Worm (Caenorhabditis elegans) whole organism, L1 larva: ENCODE results near the gene F47E1.4.

Source experiments
- C04F5.9 ChIP-seq: sonication (generic microtip); optimal IDR thresholded peaks from 2 replicates; lab custom pipeline; 2016; ENCODE audit warnings: missing genetic modification characterization, missing compliant biosample characterization
- C16A3.4 ChIP-seq: fragments of 150-350 bp; optimal IDR thresholded peaks from 2 replicates; lab custom pipeline; 2014; ENCODE audit warnings: missing biosample characterization, missing genetic modification characterization
- C34B4.2 ChIP-seq: sonication (generic microtip); optimal IDR thresholded peaks from 2 replicates; lab custom pipeline; 2017; ENCODE audit warnings: mild to moderate bottlenecking, missing genetic modification characterization, missing compliant biosample characterization
- F16B12.6 ChIP-seq: fragments of 150-350 bp; optimal IDR thresholded peaks from 2 replicates; lab custom pipeline; 2014; ENCODE audit warnings: missing biosample characterization, missing genetic modification characterization
- aha-1 ChIP-seq: fragments of 150-350 bp; optimal IDR thresholded peaks from 2 replicates; lab custom pipeline; 2014; ENCODE audit warnings: missing biosample characterization, missing genetic modification characterization
- alr-1 ChIP-seq: fragments of 200-800 bp; sonication (Bioruptor generic); optimal IDR thresholded peaks from 2 replicates; lab custom pipeline; 2018; ENCODE audit warnings: borderline replicate concordance, mild to moderate bottlenecking, missing genetic modification characterization, missing compliant biosample characterization
- aly-2 ChIP-seq: fragments of 150-350 bp; optimal IDR thresholded peaks from 2 replicates; lab custom pipeline; 2014; ENCODE audit warnings: missing biosample characterization, missing genetic modification characterization
- ama-1 ChIP-seq: fragments of 150-350 bp; optimal IDR thresholded peaks from 2 replicates; lab custom pipeline; 2014
- blmp-1 ChIP-seq: fragments of 150-350 bp; optimal IDR thresholded peaks from 2 replicates; lab custom pipeline; 2014; ENCODE audit warnings: missing biosample characterization, missing genetic modification characterization
- ceh-63 ChIP-seq: fragments of 200-800 bp; sonication (Bioruptor generic); optimal IDR thresholded peaks from 2 replicates; lab custom pipeline; 2018; ENCODE audit warnings: mild to moderate bottlenecking, missing genetic modification characterization, missing compliant biosample characterization
- ceh-8 ChIP-seq: fragments of 200-800 bp; sonication (Bioruptor generic); optimal IDR thresholded peaks from 2 replicates; lab custom pipeline; 2018; ENCODE audit warnings: mild to moderate bottlenecking, missing genetic modification characterization, moderate library complexity, missing compliant biosample characterization
- ceh-90 ChIP-seq: sonication (generic microtip); optimal IDR thresholded peaks from 2 replicates; lab custom pipeline; 2016; ENCODE audit warnings: missing genetic modification characterization, missing compliant biosample characterization
- ces-1 ChIP-seq: fragments of 150-350 bp; optimal IDR thresholded peaks from 2 replicates; lab custom pipeline; 2014; ENCODE audit warnings: missing biosample characterization, missing genetic modification reagents, missing genetic modification characterization
- dpl-1 ChIP-seq, 3 experiments: fragments of 150-350 bp in 2 of 3; sonication (generic microtip) in 1 of 3; optimal IDR thresholded peaks; 2 replicates each; lab custom pipeline; 2014 to 2017; ENCODE audit warnings: missing biosample characterization in 3 of 3, missing genetic modification characterization in 3 of 3, missing genetic modification reagents in 3 of 3
- efl-1 ChIP-seq, 4 experiments: fragments of 150-350 bp; optimal IDR thresholded peaks in 3 of 4; peaks in 1 of 4; 1 replicate in 1 of 4; 2 replicates in 3 of 4; lab custom pipeline; 2014; ENCODE audit warnings: missing biosample characterization in 2 of 4, missing genetic modification characterization in 2 of 4, missing genetic modification reagents in 2 of 4
- egl-13 ChIP-seq: sonication (generic microtip); optimal IDR thresholded peaks from 2 replicates; lab custom pipeline; 2016; ENCODE audit warnings: missing genotype, missing genetic modification reagents, missing genetic modification characterization, missing compliant biosample characterization
- elt-2 ChIP-seq: sonication (generic microtip); optimal IDR thresholded peaks from 2 replicates; lab custom pipeline; 2016; ENCODE audit warnings: missing genetic modification characterization, mild to moderate bottlenecking, inconsistent platforms, missing compliant biosample characterization, missing genetic modification reagents
- fkh-4 ChIP-seq: sonication (generic microtip); optimal IDR thresholded peaks from 2 replicates; lab custom pipeline; 2016; ENCODE audit warnings: missing compliant biosample characterization, missing genetic modification characterization, borderline replicate concordance
- fkh-8 ChIP-seq: sonication (generic microtip); optimal IDR thresholded peaks from 2 replicates; lab custom pipeline; 2016; ENCODE audit warnings: mild to moderate bottlenecking, missing genetic modification characterization, missing compliant biosample characterization
- hlh-17 ChIP-seq: fragments of 200-800 bp; sonication (Bioruptor generic); optimal IDR thresholded peaks from 2 replicates; lab custom pipeline; 2018; ENCODE audit warnings: missing genetic modification characterization, mild to moderate bottlenecking, missing compliant biosample characterization, moderate library complexity, borderline replicate concordance
- hlh-4 ChIP-seq: sonication (generic microtip); optimal IDR thresholded peaks from 2 replicates; lab custom pipeline; 2016; ENCODE audit warnings: mild to moderate bottlenecking, missing genetic modification characterization, missing compliant biosample characterization
- hpl-2 ChIP-seq: fragments of 150-350 bp; optimal IDR thresholded peaks from 2 replicates; lab custom pipeline; 2014; ENCODE audit warnings: missing biosample characterization, missing genetic modification reagents, missing genetic modification characterization
- irx-1 ChIP-seq: sonication (generic microtip); optimal IDR thresholded peaks from 2 replicates; lab custom pipeline; 2016; ENCODE audit warnings: missing genetic modification characterization, missing compliant biosample characterization
- isw-1 ChIP-seq: fragments of 200-800 bp; sonication (Bioruptor generic); IDR thresholded peaks from 2 replicates; pipeline ENCODE4 v1.3.6; 2022; ENCODE audit warnings: missing genetic modification characterization, missing compliant biosample characterization
- jun-1 ChIP-seq: fragments of 150-350 bp; optimal IDR thresholded peaks from 2 replicates; lab custom pipeline; 2014; ENCODE audit warnings: missing biosample characterization, missing genetic modification reagents, missing genetic modification characterization
- lin-13 ChIP-seq: fragments of 150-350 bp; optimal IDR thresholded peaks from 2 replicates; lab custom pipeline; 2014; ENCODE audit warnings: missing biosample characterization, missing genetic modification reagents, missing genetic modification characterization
- lin-14 ChIP-seq: fragments of 200-800 bp; sonication (Bioruptor generic); optimal IDR thresholded peaks from 2 replicates; lab custom pipeline; 2018; ENCODE audit warnings: mild to moderate bottlenecking, missing genetic modification characterization, moderate library complexity, missing compliant biosample characterization
- lin-39 ChIP-seq: fragments of 150-350 bp; optimal IDR thresholded peaks from 2 replicates; lab custom pipeline; 2014; ENCODE audit warnings: missing biosample characterization, missing genetic modification reagents, missing genetic modification characterization
- lir-3 ChIP-seq: sonication (generic microtip); optimal IDR thresholded peaks from 2 replicates; lab custom pipeline; 2016; ENCODE audit warnings: mild to moderate bottlenecking, missing genetic modification characterization, moderate library complexity, missing compliant biosample characterization; ENCODE audit not compliant: poor library complexity
- lsy-2 ChIP-seq, 2 experiments: fragments of 150-350 bp; optimal IDR thresholded peaks; 2 replicates each; lab custom pipeline; 2014; ENCODE audit warnings: missing biosample characterization in 2 of 2, missing genetic modification characterization in 2 of 2
- mdl-1 ChIP-seq, 2 experiments: fragments of 150-350 bp; optimal IDR thresholded peaks; 2 replicates each; lab custom pipeline; 2014 to 2017; ENCODE audit warnings: missing biosample characterization in 2 of 2, missing genetic modification characterization in 2 of 2, inconsistent platforms in 1 of 2
- mep-1 ChIP-seq: fragments of 150-350 bp; optimal IDR thresholded peaks from 2 replicates; lab custom pipeline; 2014; ENCODE audit warnings: missing biosample characterization, missing genetic modification characterization
- nhr-19 ChIP-seq: fragments of 200-800 bp; sonication (Bioruptor generic); conservative IDR thresholded peaks from 2 replicates; pipeline ENCODE4 v1.3.6; 2022; ENCODE audit warnings: missing genetic modification characterization, missing compliant biosample characterization
- nhr-20 ChIP-seq: sonication (generic microtip); optimal IDR thresholded peaks from 2 replicates; lab custom pipeline; 2016; ENCODE audit warnings: mild to moderate bottlenecking, missing genetic modification characterization, missing compliant biosample characterization
- nhr-237 ChIP-seq: fragments of 150-350 bp; optimal IDR thresholded peaks from 2 replicates; lab custom pipeline; 2014; ENCODE audit warnings: missing biosample characterization, missing genetic modification characterization
- nhr-47 ChIP-seq: sonication (generic microtip); optimal IDR thresholded peaks from 2 replicates; lab custom pipeline; 2016; ENCODE audit warnings: mild to moderate bottlenecking, missing genetic modification characterization, moderate library complexity, missing compliant biosample characterization
- nhr-71 ChIP-seq: sonication (generic microtip); optimal IDR thresholded peaks from 2 replicates; lab custom pipeline; 2016; ENCODE audit warnings: mild to moderate bottlenecking, missing genetic modification characterization, moderate library complexity, missing compliant biosample characterization
- nhr-76 ChIP-seq: sonication (generic microtip); optimal IDR thresholded peaks from 2 replicates; lab custom pipeline; 2017; ENCODE audit warnings: missing biosample characterization, missing genetic modification characterization
- nhr-77 ChIP-seq: fragments of 150-350 bp; optimal IDR thresholded peaks from 2 replicates; lab custom pipeline; 2014; ENCODE audit warnings: missing biosample characterization, missing genetic modification characterization
- pag-3 ChIP-seq: sonication (generic microtip); optimal IDR thresholded peaks from 2 replicates; lab custom pipeline; 2017; ENCODE audit warnings: missing genetic modification characterization, mild to moderate bottlenecking, missing compliant biosample characterization, antibody characterized with exemption, borderline replicate concordance; ENCODE audit not compliant: insufficient read depth
- pax-3 ChIP-seq: fragments of 200-800 bp; sonication (Bioruptor generic); optimal IDR thresholded peaks from 2 replicates; lab custom pipeline; 2018; ENCODE audit warnings: mild to moderate bottlenecking, missing genetic modification characterization, moderate library complexity, missing compliant biosample characterization
- snpc-4 ChIP-seq: fragments of 150-350 bp; optimal IDR thresholded peaks from 2 replicates; lab custom pipeline; 2014; ENCODE audit warnings: missing biosample characterization, missing genetic modification characterization
- snu-23 ChIP-seq: sonication (generic microtip); optimal IDR thresholded peaks from 2 replicates; lab custom pipeline; 2016; ENCODE audit warnings: missing genetic modification characterization, missing compliant biosample characterization
- sox-4 ChIP-seq: sonication (generic microtip); optimal IDR thresholded peaks from 2 replicates; lab custom pipeline; 2016; ENCODE audit warnings: missing genetic modification characterization, missing compliant biosample characterization
- sptf-1 ChIP-seq: fragments of 150-350 bp; optimal IDR thresholded peaks from 2 replicates; lab custom pipeline; 2014; ENCODE audit warnings: missing biosample characterization, missing genetic modification characterization
- tbx-2 ChIP-seq: sonication (generic microtip); optimal IDR thresholded peaks from 2 replicates; lab custom pipeline; 2016; ENCODE audit warnings: missing genetic modification characterization, missing compliant biosample characterization
- tlp-1 ChIP-seq: fragments of 150-350 bp; optimal IDR thresholded peaks from 2 replicates; lab custom pipeline; 2014; ENCODE audit warnings: missing biosample characterization, missing genetic modification characterization
- unc-62 ChIP-seq: fragments of 150-350 bp; optimal IDR thresholded peaks from 2 replicates; lab custom pipeline; 2014; ENCODE audit warnings: missing biosample characterization, missing genetic modification reagents, missing genetic modification characterization
- unc-98 ChIP-seq: fragments of 200-800 bp; sonication (Bioruptor generic); IDR thresholded peaks from 2 replicates; pipeline ENCODE4 v1.3.6; 2022; ENCODE audit warnings: missing genetic modification characterization, missing compliant biosample characterization
- xbp-1 ChIP-seq: sonication (generic microtip); optimal IDR thresholded peaks from 2 replicates; lab custom pipeline; 2016; ENCODE audit warnings: missing genetic modification characterization, missing compliant biosample characterization
- zag-1 ChIP-seq: fragments of 150-350 bp; optimal IDR thresholded peaks from 2 replicates; lab custom pipeline; 2014; ENCODE audit warnings: missing biosample characterization, missing genetic modification characterization
- zip-4 ChIP-seq: fragments of 200-800 bp; sonication (Bioruptor generic); optimal IDR thresholded peaks from 2 replicates; lab custom pipeline; 2018; ENCODE audit warnings: mild to moderate bottlenecking, missing genetic modification characterization, moderate library complexity, missing compliant biosample characterization
- ztf-11 ChIP-seq, 2 experiments: sonication (generic microtip); optimal IDR thresholded peaks; 2 replicates each; lab custom pipeline; 2016 to 2017; ENCODE audit warnings: missing genetic modification characterization in 2 of 2, missing biosample characterization in 1 of 2, missing compliant biosample characterization in 1 of 2

Gene F47E1.4

DNA sequence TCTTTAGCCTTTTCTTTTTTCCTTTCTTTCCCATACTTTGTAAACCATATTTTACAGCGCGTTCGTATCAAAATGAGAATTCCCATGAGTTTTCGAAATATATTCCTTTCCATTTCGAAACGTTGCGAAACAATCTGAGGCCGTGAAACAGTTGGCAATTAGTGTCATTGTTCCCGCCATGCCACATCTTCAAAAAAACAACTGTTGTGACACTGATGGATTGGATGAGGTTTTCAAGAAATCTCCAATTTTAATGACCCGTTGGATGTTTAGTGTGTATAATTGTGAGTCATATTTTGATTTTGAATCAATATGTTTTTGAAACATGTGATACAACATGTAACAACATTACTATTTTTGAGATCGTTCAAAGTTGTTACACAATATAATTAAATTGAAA lies 6.4 kb downstream of the F47E1.4 start:
- TF ChIP-seq ama-1 (lab: Kevin White, UChicago), result no peak
- TF ChIP-seq lin-39 (tag; lab: Kevin White, UChicago), result peak; percentile 41
- TF ChIP-seq nhr-71 (tag; lab: Kevin White, UChicago), result peak; percentile 59
- TF ChIP-seq unc-62 (GFP tag; lab: Kevin White, UChicago), result no peak
- no peak for TF ChIP-seq irx-1 (tag; lab: Kevin White, UChicago)
- peak in 1 of 3 experiments; percentile 13 for TF ChIP-seq dpl-1 (GFP tag; optimal IDR thresholded peaks at IDR 0.05; lab: Kevin White, UChicago)
- TF ChIP-seq pag-3, result peak; percentile 56
- TF ChIP-seq lsy-2 (tag; optimal IDR thresholded peaks at IDR 0.05; lab: Kevin White, UChicago), result no peak
- no peak for TF ChIP-seq isw-1 (GFP tag; lab: Robert Waterston, UW)
- no peak for TF ChIP-seq lir-3 (tag; lab: Kevin White, UChicago)
- no peak for TF ChIP-seq alr-1 (tag; lab: Kevin White, UChicago)
- TF ChIP-seq sox-4 (tag; lab: Kevin White, UChicago), result no peak
- TF ChIP-seq sptf-1 (tag; lab: Kevin White, UChicago), result no peak
- TF ChIP-seq nhr-76 (tag; lab: Kevin White, UChicago), result no peak
- TF ChIP-seq lin-14, result peak; percentile 63
- no peak for TF ChIP-seq nhr-47 (tag; lab: Kevin White, UChicago)
- no peak for TF ChIP-seq snpc-4
- no peak for TF ChIP-seq tbx-2 (tag; lab: Kevin White, UChicago)
- no peak for TF ChIP-seq unc-98 (GFP tag; lab: Robert Waterston, UW)
- peak in 1 of 2 experiments; percentile 21 for TF ChIP-seq efl-1 (optimal IDR thresholded peaks at IDR 0.05; lab: Kevin White, UChicago)
- TF ChIP-seq efl-1 (GFP tag; optimal IDR thresholded peaks at IDR 0.05 in 1 of 2; lab: Kevin White, UChicago), result no peak
- no peak for TF ChIP-seq aly-2
- no peak for TF ChIP-seq nhr-77 (tag; lab: Kevin White, UChicago)
- TF ChIP-seq C04F5.9 (tag; lab: Kevin White, UChicago), result no peak
- TF ChIP-seq nhr-20 (tag; lab: Kevin White, UChicago), result no peak
- no peak for TF ChIP-seq aha-1 (tag; lab: Kevin White, UChicago)
- no peak for TF ChIP-seq C16A3.4 (tag; lab: Kevin White, UChicago)
- TF ChIP-seq hlh-17 (GFP tag; lab: Kevin White, UChicago), result no peak
- TF ChIP-seq ztf-11 (tag; optimal IDR thresholded peaks at IDR 0.05; lab: Kevin White, UChicago), result no peak
- no peak for TF ChIP-seq fkh-4 (tag; lab: Kevin White, UChicago)
- TF ChIP-seq zag-1 (tag; lab: Kevin White, UChicago), result no peak
- TF ChIP-seq ces-1 (GFP tag; lab: Kevin White, UChicago), result no peak
- peak; percentile 10 for TF ChIP-seq snu-23 (GFP tag; lab: Kevin White, UChicago)
- TF ChIP-seq fkh-8, result no peak
- no peak for TF ChIP-seq hlh-4 (tag; lab: Kevin White, UChicago)
- no peak for TF ChIP-seq mep-1 (tag; lab: Kevin White, UChicago)
- TF ChIP-seq mdl-1 (tag; optimal IDR thresholded peaks at IDR 0.05; lab: Kevin White, UChicago), result no peak
- TF ChIP-seq C34B4.2 (tag; lab: Kevin White, UChicago), result no peak
- no peak for TF ChIP-seq ceh-8 (GFP tag; lab: Kevin White, UChicago)
- TF ChIP-seq tlp-1 (tag; lab: Kevin White, UChicago), result no peak
- TF ChIP-seq pax-3 (tag; lab: Kevin White, UChicago), result no peak
- TF ChIP-seq nhr-237 (tag; lab: Kevin White, UChicago), result no peak
- TF ChIP-seq hpl-2 (GFP tag; lab: Kevin White, UChicago), result no peak
- TF ChIP-seq elt-2 (tag; lab: Kevin White, UChicago), result no peak
- no peak for TF ChIP-seq ceh-63 (GFP tag; lab: Kevin White, UChicago)
- no peak for TF ChIP-seq F16B12.6 (tag; lab: Kevin White, UChicago)
- TF ChIP-seq egl-13, result no peak
- TF ChIP-seq jun-1 (tag; lab: Kevin White, UChicago), result no peak
- TF ChIP-seq blmp-1 (tag; lab: Kevin White, UChicago), result no peak
- TF ChIP-seq zip-4 (GFP tag; lab: Kevin White, UChicago), result no peak
- no peak for TF ChIP-seq xbp-1
- no peak for TF ChIP-seq lin-13
- TF ChIP-seq ceh-90 (tag; lab: Kevin White, UChicago), result no peak
- 0 out of 2 replicates have a peak, but pooled peaks have one; percentile 11 for TF ChIP-seq nhr-19
